Worm (Caenorhabditis elegans) whole organism, mixed stage, embryonic: ENCODE measurements around the gene pmt-2.

ENCODE experiments used
- bed-3 ChIP-seq: fragments of 200-800 bp; sonication (Bioruptor generic); optimal IDR thresholded peaks from 3 replicates; lab custom pipeline; 2018; ENCODE audit warnings: mild to moderate bottlenecking, missing genetic modification characterization, moderate library complexity, missing compliant biosample characterization
- blmp-1 ChIP-seq: fragments of 150-350 bp; optimal IDR thresholded peaks from 2 replicates; lab custom pipeline; 2014; ENCODE audit warnings: missing biosample characterization, missing genetic modification characterization
- ceh-39 ChIP-seq: fragments of 150-350 bp; optimal IDR thresholded peaks from 2 replicates; lab custom pipeline; 2014; ENCODE audit warnings: missing biosample characterization, missing genetic modification characterization
- ceh-43 ChIP-seq: fragments of 200-800 bp; sonication (Bioruptor generic); optimal IDR thresholded peaks from 2 replicates; lab custom pipeline; 2018; ENCODE audit warnings: mild to moderate bottlenecking, missing genetic modification characterization, moderate library complexity, missing compliant biosample characterization
- ceh-83 ChIP-seq: fragments of 200-800 bp; sonication (Bioruptor generic); optimal IDR thresholded peaks from 2 replicates; lab custom pipeline; 2018; ENCODE audit warnings: mild to moderate bottlenecking, missing genetic modification characterization, missing compliant biosample characterization
- cnd-1 ChIP-seq: fragments of 200-800 bp; sonication (Bioruptor generic); optimal IDR thresholded peaks from 2 replicates; lab custom pipeline; 2018; ENCODE audit warnings: mild to moderate bottlenecking, missing genetic modification characterization, missing compliant biosample characterization
- drap-1 ChIP-seq: fragments of 200-800 bp; sonication (Bioruptor generic); optimal IDR thresholded peaks from 3 replicates; lab custom pipeline; 2018; ENCODE audit warnings: mild to moderate bottlenecking, missing genetic modification characterization, missing compliant biosample characterization
- elt-3 ChIP-seq: fragments of 150-350 bp; optimal IDR thresholded peaks from 2 replicates; lab custom pipeline; 2014; ENCODE audit warnings: missing biosample characterization, missing genetic modification characterization
- ham-2 ChIP-seq: fragments of 200-800 bp; sonication (Bioruptor generic); optimal IDR thresholded peaks from 2 replicates; lab custom pipeline; 2018; ENCODE audit warnings: mild to moderate bottlenecking, missing genetic modification characterization, missing compliant biosample characterization
- hlh-1 ChIP-seq: fragments of 150-350 bp; optimal IDR thresholded peaks from 2 replicates; lab custom pipeline; 2014; ENCODE audit warnings: missing biosample characterization, missing genetic modification reagents, missing genetic modification characterization
- lin-13 ChIP-seq: fragments of 150-350 bp; optimal IDR thresholded peaks from 2 replicates; lab custom pipeline; 2014; ENCODE audit warnings: missing biosample characterization, missing genetic modification characterization
- lin-32 ChIP-seq: fragments of 200-800 bp; sonication (Bioruptor generic); optimal IDR thresholded peaks from 2 replicates; lab custom pipeline; 2018; ENCODE audit warnings: mild to moderate bottlenecking, missing genetic modification characterization, missing compliant biosample characterization
- mab-5 ChIP-seq: fragments of 150-350 bp; optimal IDR thresholded peaks from 2 replicates; lab custom pipeline; 2014; ENCODE audit warnings: missing biosample characterization, missing genetic modification characterization
- mep-1 ChIP-seq: fragments of 150-350 bp; optimal IDR thresholded peaks from 2 replicates; lab custom pipeline; 2017; ENCODE audit warnings: missing biosample characterization, missing genetic modification reagents, missing genetic modification characterization, inconsistent platforms
- mls-2 ChIP-seq: sonication (generic microtip); optimal IDR thresholded peaks from 2 replicates; lab custom pipeline; 2016; ENCODE audit warnings: mild to moderate bottlenecking, missing genetic modification characterization, moderate library complexity, missing compliant biosample characterization
- nhr-12 ChIP-seq: fragments of 150-350 bp; optimal IDR thresholded peaks from 2 replicates; lab custom pipeline; 2014; ENCODE audit warnings: missing biosample characterization, missing genetic modification characterization
- nhr-2 ChIP-seq: fragments of 150-350 bp; optimal IDR thresholded peaks from 2 replicates; lab custom pipeline; 2014; ENCODE audit warnings: missing biosample characterization, missing genetic modification characterization
- nhr-237 ChIP-seq: fragments of 150-350 bp; optimal IDR thresholded peaks from 2 replicates; lab custom pipeline; 2014; ENCODE audit warnings: missing biosample characterization, missing genetic modification characterization
- nhr-28 ChIP-seq: fragments of 150-350 bp; optimal IDR thresholded peaks from 2 replicates; lab custom pipeline; 2014; ENCODE audit warnings: missing biosample characterization, missing genetic modification characterization
- nhr-76 ChIP-seq: sonication (generic microtip); optimal IDR thresholded peaks from 2 replicates; lab custom pipeline; 2017; ENCODE audit warnings: missing biosample characterization, missing genetic modification characterization
- pha-4 ChIP-seq: fragments of 150-350 bp; optimal IDR thresholded peaks from 2 replicates; lab custom pipeline; 2018; ENCODE audit warnings: missing biosample characterization, missing genetic modification reagents, missing genetic modification characterization
- sem-2 ChIP-seq: fragments of 200-800 bp; sonication (Bioruptor generic); optimal IDR thresholded peaks from 2 replicates; lab custom pipeline; 2018; ENCODE audit warnings: mild to moderate bottlenecking, missing genetic modification characterization, missing compliant biosample characterization
- snpc-4 ChIP-seq: fragments of 150-350 bp; optimal IDR thresholded peaks from 2 replicates; lab custom pipeline; 2014; ENCODE audit warnings: missing biosample characterization, missing genetic modification characterization
- sptf-1 ChIP-seq: sonication (generic microtip); optimal IDR thresholded peaks from 2 replicates; lab custom pipeline; 2017; ENCODE audit warnings: mild to moderate bottlenecking, missing genetic modification characterization, moderate library complexity, missing compliant biosample characterization
- unc-120 ChIP-seq: sonication (generic microtip); optimal IDR thresholded peaks from 2 replicates; lab custom pipeline; 2017; ENCODE audit warnings: missing genetic modification characterization, missing compliant biosample characterization; ENCODE audit not compliant: poor library complexity, severe bottlenecking
- unc-39 ChIP-seq: fragments of 150-350 bp; optimal IDR thresholded peaks from 2 replicates; lab custom pipeline; 2014; ENCODE audit warnings: missing biosample characterization, missing genetic modification characterization
- zip-8 ChIP-seq: fragments of 150-350 bp; optimal IDR thresholded peaks from 2 replicates; lab custom pipeline; 2014; ENCODE audit warnings: missing biosample characterization, missing genetic modification characterization
- ztf-11 ChIP-seq: fragments of 150-350 bp; optimal IDR thresholded peaks from 2 replicates; lab custom pipeline; 2014; ENCODE audit warnings: missing biosample characterization, missing genetic modification characterization

Gene pmt-2

DNA sequence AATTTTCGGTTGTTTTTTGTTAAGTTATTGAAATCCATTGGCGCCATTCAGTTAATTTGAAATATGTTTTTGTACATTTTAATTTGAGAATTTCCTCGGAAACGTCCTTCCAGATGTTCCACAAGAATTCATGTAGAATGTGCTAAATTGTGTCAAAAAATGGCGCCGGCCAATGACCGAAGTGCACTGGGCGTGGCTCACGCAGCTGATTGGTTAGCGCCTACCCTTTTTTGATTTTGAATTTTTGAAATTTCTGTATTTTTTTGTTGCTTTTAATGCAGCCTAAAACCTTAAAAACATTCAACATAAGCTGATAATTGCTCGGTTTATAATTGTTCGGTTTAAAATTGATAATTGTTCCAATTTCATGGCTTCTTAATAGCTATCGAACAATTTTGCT, 48.4 kb downstream of the pmt-2 start:
- TF ChIP-seq ceh-83 (no peak), ceh-43 (GFP tag; lab: Kevin White, UChicago) (no peak), mep-1 (tag; lab: Kevin White, UChicago) (no peak)

- TF ChIP-seq cnd-1 (tag; lab: Kevin White, UChicago) (no peak), unc-120 (no peak), ztf-11 (no peak), bed-3 (GFP tag; lab: Kevin White, UChicago) (no peak), mep-1 (tag; lab: Kevin White, UChicago) (no peak), zip-8 (tag; lab: Kevin White, UChicago) (no peak), nhr-2 (tag; lab: Kevin White, UChicago) (no peak), lin-13 (tag; lab: Kevin White, UChicago) (no peak), ceh-39 (tag; lab: Kevin White, UChicago) (no peak), unc-39 (tag; lab: Kevin White, UChicago) (no peak), pha-4 (tag; lab: Kevin White, UChicago) (no peak), nhr-12 (tag; lab: Kevin White, UChicago) (no peak), drap-1 (GFP tag; lab: Kevin White, UChicago) (no peak), sem-2 (GFP tag; lab: Kevin White, UChicago) (no peak), hlh-1 (no peak), sptf-1 (no peak), ceh-83 (no peak), nhr-76 (tag; lab: Kevin White, UChicago) (no peak), mls-2 (no peak), mab-5 (no peak)
Observed at ce11 chrV:4681670-4682069, 53.3 kb downstream of the pmt-2 start, which contains the start of gene K03B4.4. Gene K03B4.4, plus strand, starts transcription at chrV:4681970.

DNA sequence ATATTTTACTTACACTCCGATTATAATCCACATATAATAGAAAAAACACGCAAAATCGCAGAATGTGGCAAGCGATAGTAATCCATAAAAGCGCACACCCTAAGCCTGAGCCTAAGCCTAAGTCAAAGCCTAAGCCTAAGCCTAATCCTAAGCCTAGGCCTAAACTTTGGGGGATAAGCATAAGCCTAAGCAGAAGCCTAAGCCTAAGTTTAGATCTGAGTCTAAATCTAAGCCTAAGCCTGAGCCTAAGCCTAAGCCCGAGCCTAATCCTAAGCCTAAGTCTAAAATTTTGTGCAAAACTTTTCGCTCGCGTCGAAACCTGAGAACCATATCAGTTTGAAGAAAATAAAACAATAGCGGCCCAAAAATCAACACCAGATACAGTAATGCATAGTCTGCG, 55.8 kb downstream of the pmt-2 start:
- TF ChIP-seq snpc-4 (tag; lab: Kevin White, UChicago) (no peak), nhr-76 (tag; lab: Kevin White, UChicago) (no peak), nhr-2 (tag; lab: Kevin White, UChicago) (no peak), mep-1 (tag; lab: Kevin White, UChicago) (no peak), ceh-39 (tag; lab: Kevin White, UChicago) (no peak), sptf-1 (no peak), lin-32 (GFP tag; lab: Kevin White, UChicago) (no peak), mls-2 (no peak), ceh-83 (no peak), ceh-43 (GFP tag; lab: Kevin White, UChicago) (no peak), nhr-28 (tag; lab: Kevin White, UChicago) (no peak), ztf-11 (no peak), blmp-1 (tag; lab: Kevin White, UChicago) (no peak), elt-3 (tag; lab: Kevin White, UChicago) (no peak), nhr-237 (tag; lab: Kevin White, UChicago) (no peak), ham-2 (no peak)
